Worm (Caenorhabditis elegans): Measurements from ENCODE around the gene R11D1.2.

- TF ChIP-seq mcd-1 (GFP tag; IDR thresholded peaks at IDR 0.05) (no peak), ztf-3 (GFP tag; optimal IDR thresholded peaks at IDR 0.05) (no peak), him-1 (tag; optimal IDR thresholded peaks at IDR 0.05) (no peak), hlh-26 (GFP tag; conservative IDR thresholded peaks at IDR 0.05) (no peak), madf-3 (GFP tag; IDR thresholded peaks at IDR 0.05) (no peak), efl-1 (GFP tag; optimal IDR thresholded peaks at IDR 0.05) (no peak), ZK185.1 (tag; optimal IDR thresholded peaks at IDR 0.05; ENCODE audit: poor library complexity, severe bottlenecking) (no peak), atf-7 (tag; optimal IDR thresholded peaks at IDR 0.05) (no peak), nhr-27 (tag; optimal IDR thresholded peaks at IDR 0.05) (no peak), ama-1 (optimal IDR thresholded peaks at IDR 0.05) (no peak), ama-1 (GFP tag; optimal IDR thresholded peaks at IDR 0.05) (no peak)
Measured at ce11 chrV:12752407-12752806, 44.0 kb downstream of the R11D1.2 start, which contains the start of gene C15C8.8.
